Worm (Caenorhabditis elegans) whole organism, mixed stage, embryonic: Measurements from ENCODE around the gene hint-3.

ENCODE experiments used
- bed-3 ChIP-seq: fragments of 200-800 bp; sonication (Bioruptor generic); optimal IDR thresholded peaks from 3 replicates; lab custom pipeline; 2018; ENCODE audit warnings: mild to moderate bottlenecking, missing genetic modification characterization, moderate library complexity, missing compliant biosample characterization
- elt-3 ChIP-seq: fragments of 150-350 bp; optimal IDR thresholded peaks from 2 replicates; lab custom pipeline; 2014; ENCODE audit warnings: missing biosample characterization, missing genetic modification characterization
- flh-1 ChIP-seq: fragments of 200-800 bp; sonication (Bioruptor generic); optimal IDR thresholded peaks from 2 replicates; lab custom pipeline; 2018; ENCODE audit warnings: mild to moderate bottlenecking, missing genetic modification characterization, moderate library complexity, missing compliant biosample characterization
- lin-13 ChIP-seq: fragments of 150-350 bp; optimal IDR thresholded peaks from 2 replicates; lab custom pipeline; 2014; ENCODE audit warnings: missing biosample characterization, missing genetic modification characterization
- lin-32 ChIP-seq: fragments of 200-800 bp; sonication (Bioruptor generic); optimal IDR thresholded peaks from 2 replicates; lab custom pipeline; 2018; ENCODE audit warnings: mild to moderate bottlenecking, missing genetic modification characterization, missing compliant biosample characterization
- lsy-2 ChIP-seq: fragments of 150-350 bp; optimal IDR thresholded peaks from 2 replicates; lab custom pipeline; 2014; ENCODE audit warnings: missing biosample characterization, missing genetic modification characterization
- nhr-237 ChIP-seq: fragments of 150-350 bp; optimal IDR thresholded peaks from 2 replicates; lab custom pipeline; 2014; ENCODE audit warnings: missing biosample characterization, missing genetic modification characterization
- nhr-28 ChIP-seq: fragments of 150-350 bp; optimal IDR thresholded peaks from 2 replicates; lab custom pipeline; 2014; ENCODE audit warnings: missing biosample characterization, missing genetic modification characterization
- pha-4 ChIP-seq: fragments of 150-350 bp; optimal IDR thresholded peaks from 2 replicates; lab custom pipeline; 2018; ENCODE audit warnings: missing biosample characterization, missing genetic modification reagents, missing genetic modification characterization
- snpc-4 ChIP-seq: fragments of 150-350 bp; optimal IDR thresholded peaks from 2 replicates; lab custom pipeline; 2014; ENCODE audit warnings: missing biosample characterization, missing genetic modification characterization
- sptf-1 ChIP-seq: sonication (generic microtip); optimal IDR thresholded peaks from 2 replicates; lab custom pipeline; 2017; ENCODE audit warnings: mild to moderate bottlenecking, missing genetic modification characterization, moderate library complexity, missing compliant biosample characterization
- unc-62 ChIP-seq: fragments of 150-350 bp; optimal IDR thresholded peaks from 2 replicates; lab custom pipeline; 2014; ENCODE audit warnings: missing biosample characterization, missing genetic modification reagents, missing genetic modification characterization
- ztf-11 ChIP-seq: fragments of 150-350 bp; optimal IDR thresholded peaks from 2 replicates; lab custom pipeline; 2014; ENCODE audit warnings: missing biosample characterization, missing genetic modification characterization

- TF ChIP-seq ztf-11 (tag; lab: Kevin White, UChicago) (no peak), nhr-28 (no peak), pha-4 (tag; lab: Kevin White, UChicago) (no peak), lin-32 (no peak), lin-13 (no peak), lsy-2 (tag; lab: Kevin White, UChicago) (no peak), snpc-4 (tag; lab: Kevin White, UChicago) (no peak), nhr-237 (tag; lab: Kevin White, UChicago) (no peak), sptf-1 (tag; lab: Kevin White, UChicago) (no peak), flh-1 (no peak), elt-3 (tag; lab: Kevin White, UChicago) (no peak), unc-62 (GFP tag; lab: Kevin White, UChicago) (no peak), bed-3 (no peak)
Observed at ce11 chrV:7744068-7744467, 16.2 kb upstream of the hint-3 start.
